Fruit fly (Drosophila melanogaster): ENCODE data around the gene CG3402.

- TF ChIP-seq psq (optimal IDR thresholded peaks at IDR 0.05) (no peak), pan (optimal IDR thresholded peaks at IDR 0.05) (no peak), CG8478 (optimal IDR thresholded peaks at IDR 0.05) (no peak), Dll (optimal IDR thresholded peaks at IDR 0.05) (no peak), EcR (GFP tag; optimal IDR thresholded peaks at IDR 0.05) (no peak), usp (GFP tag; optimal IDR thresholded peaks at IDR 0.05) (no peak)
Measured at dm6 chr3L:681793-682369, 29.2 kb upstream of the CG3402 start.
